Fruit fly (Drosophila melanogaster): Measurements from ENCODE around the gene CG8028.

CG8028 gene

DNA sequence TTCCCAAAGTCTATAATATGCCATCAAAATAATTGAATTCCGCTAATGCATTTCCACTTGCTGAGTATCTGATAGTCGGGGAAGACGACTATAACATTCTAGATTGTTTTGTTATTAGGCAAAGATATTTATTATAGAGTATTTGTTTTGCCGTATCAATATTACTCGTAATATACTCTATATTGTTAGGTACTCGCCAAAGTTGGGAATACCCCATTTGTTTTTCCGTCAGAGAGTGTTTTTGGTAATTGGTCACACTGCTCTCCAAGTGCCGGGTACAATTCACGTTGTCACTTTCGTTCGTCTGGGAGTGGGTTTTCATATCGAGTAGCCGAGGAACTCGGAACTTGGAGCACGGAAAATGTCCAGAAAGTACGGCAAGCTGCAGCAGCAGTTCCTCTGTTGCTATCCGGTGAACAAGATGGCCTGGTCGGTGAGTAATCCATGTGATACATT is 36.7 kb downstream of the CG8028 start, which contains the start of gene CG7889 (continued):
- no peak for TF ChIP-seq Fer2 (tag; optimal IDR thresholded peaks at IDR 0.05)
- no peak for TF ChIP-seq CG15011 (GFP tag; optimal IDR thresholded peaks at IDR 0.05)
- peak; percentile 34 for TF ChIP-seq CG10267 (tag; optimal IDR thresholded peaks at IDR 0.05)
- TF ChIP-seq Spps (tag; optimal IDR thresholded peaks at IDR 0.05) = no peak
- TF ChIP-seq CG9932 (GFP tag; IDR thresholded peaks at IDR 0.05) = peak; percentile 28; the same call in 1 of the 2 replicates
- TF ChIP-seq vnd (GFP tag; IDR thresholded peaks at IDR 0.05; ENCODE audit: partially characterized antibody) = no peak
- peak; percentile 22 for TF ChIP-seq CG1233 (GFP tag; optimal IDR thresholded peaks at IDR 0.05)
- no peak for TF ChIP-seq CG8281 (tag; optimal IDR thresholded peaks at IDR 0.05)
- TF ChIP-seq Dfd (GFP tag; optimal IDR thresholded peaks at IDR 0.05) = no peak
- no peak for TF ChIP-seq eve (GFP tag; optimal IDR thresholded peaks at IDR 0.05)
- no peak for TF ChIP-seq NFAT (GFP tag; IDR thresholded peaks at IDR 0.05)
- TF ChIP-seq gsb-n (tag; optimal IDR thresholded peaks at IDR 0.05) = no peak
- no peak for TF ChIP-seq luna (GFP tag; optimal IDR thresholded peaks at IDR 0.05)
- TF ChIP-seq twi (tag; optimal IDR thresholded peaks at IDR 0.05) = no peak
- no peak for TF ChIP-seq gcm2 (GFP tag; optimal IDR thresholded peaks at IDR 0.05)
- TF ChIP-seq pho (GFP tag; optimal IDR thresholded peaks at IDR 0.05) = no peak
- no peak for TF ChIP-seq Ets65A (GFP tag)
- no peak for TF ChIP-seq CG12299 (tag; optimal IDR thresholded peaks at IDR 0.05)
- TF ChIP-seq Med (GFP tag) = peak; percentile 81
- TF ChIP-seq Ets97D (GFP tag; optimal IDR thresholded peaks at IDR 0.05) = no peak
- TF ChIP-seq CG15601 (tag; optimal IDR thresholded peaks at IDR 0.05) = peak; percentile 39
- peak; percentile 67 for TF ChIP-seq CG17361 (GFP tag; IDR thresholded peaks at IDR 0.05)
- TF ChIP-seq pita (GFP tag; optimal IDR thresholded peaks at IDR 0.05) = no peak
- TF ChIP-seq CG9817 (tag; optimal IDR thresholded peaks at IDR 0.05) = no peak
- TF ChIP-seq CG7963 (GFP tag; IDR thresholded peaks at IDR 0.05; ENCODE audit: partially characterized antibody) = no peak
- TF ChIP-seq CG4282 (GFP tag; optimal IDR thresholded peaks at IDR 0.05) = no peak
- no peak for TF ChIP-seq hth (optimal IDR thresholded peaks at IDR 0.05)
- TF ChIP-seq CG2875 (GFP tag; optimal IDR thresholded peaks at IDR 0.05) = no peak
- no peak for TF ChIP-seq CG7987 (GFP tag; optimal IDR thresholded peaks at IDR 0.05)
- TF ChIP-seq CG2712 (tag; optimal IDR thresholded peaks at IDR 0.05) = peak; percentile 59
- no peak for TF ChIP-seq Ada2b (GFP tag; IDR thresholded peaks at IDR 0.05)
- TF ChIP-seq pzg (GFP tag; optimal IDR thresholded peaks at IDR 0.05) = peak; percentile 45
- no peak for TF ChIP-seq fru (optimal IDR thresholded peaks at IDR 0.05)
- no peak for TF ChIP-seq Fer3 (tag; optimal IDR thresholded peaks at IDR 0.05)
- TF ChIP-seq NfI (GFP tag; optimal IDR thresholded peaks at IDR 0.05) = no peak
- TF ChIP-seq aop (GFP tag; IDR thresholded peaks at IDR 0.05) = no peak
- TF ChIP-seq CG6813 (GFP tag; optimal IDR thresholded peaks at IDR 0.05) = no peak
- peak; percentile 46; the same call in 1 of the 3 replicates for TF ChIP-seq ci (GFP tag; IDR thresholded peaks at IDR 0.05)
- no peak for TF ChIP-seq CG32772 (GFP tag; IDR thresholded peaks at IDR 0.05)
- no peak for TF ChIP-seq CG7786 (GFP tag; optimal IDR thresholded peaks at IDR 0.05)
- TF ChIP-seq Doc3 (GFP tag; IDR thresholded peaks at IDR 0.05; ENCODE audit: partially characterized antibody) = no peak
- TF ChIP-seq Aef1 (GFP tag; IDR thresholded peaks at IDR 0.05) = no peak
- TF ChIP-seq CG17359 (tag; optimal IDR thresholded peaks at IDR 0.05) = no peak
- TF ChIP-seq lmd (GFP tag; IDR thresholded peaks at IDR 0.05) = peak; percentile 17; the same call in 1 of the 2 replicates
- TF ChIP-seq CG1792 (GFP tag; optimal IDR thresholded peaks at IDR 0.05) = no peak
- no peak for TF ChIP-seq CG12236 (GFP tag; optimal IDR thresholded peaks at IDR 0.05)
- TF ChIP-seq fd102C (GFP tag; optimal IDR thresholded peaks at IDR 0.05) = no peak
- no peak for TF ChIP-seq CoRest (tag; optimal IDR thresholded peaks at IDR 0.05)
- no peak for TF ChIP-seq Neu2 (GFP tag; optimal IDR thresholded peaks at IDR 0.05; ENCODE audit: borderline replicate concordance)
- TF ChIP-seq CG3407 (GFP tag; optimal IDR thresholded peaks at IDR 0.05) = no peak
- TF ChIP-seq CG30020 (tag; optimal IDR thresholded peaks at IDR 0.05) = peak; percentile 39
- TF ChIP-seq CG14965 (GFP tag; optimal IDR thresholded peaks at IDR 0.05; ENCODE audit: borderline replicate concordance) = no peak
